Worm (Caenorhabditis elegans) whole organism, L2 larva: ENCODE measurements around the gene Y39F10A.6.

Experiments used
- aly-2 ChIP-seq: fragments of 150-350 bp; optimal IDR thresholded peaks from 2 replicates; lab custom pipeline; 2014; ENCODE audit warnings: missing biosample characterization, missing genetic modification characterization
- ama-1 ChIP-seq: fragments of 150-350 bp; optimal IDR thresholded peaks from 2 replicates; lab custom pipeline; 2018; ENCODE audit warnings: inconsistent platforms
- blmp-1 ChIP-seq: sonication (generic microtip); optimal IDR thresholded peaks from 2 replicates; lab custom pipeline; 2017; ENCODE audit warnings: missing genetic modification characterization, mild to moderate bottlenecking, missing compliant biosample characterization, antibody characterized with exemption, moderate library complexity; ENCODE audit not compliant: insufficient read depth
- ceh-16 ChIP-seq: fragments of 150-350 bp; optimal IDR thresholded peaks from 2 replicates; lab custom pipeline; 2014; ENCODE audit warnings: missing biosample characterization, missing genetic modification characterization
- lin-39 ChIP-seq: fragments of 150-350 bp; optimal IDR thresholded peaks from 2 replicates; lab custom pipeline; 2014; ENCODE audit warnings: missing biosample characterization, missing genetic modification reagents, missing genetic modification characterization
- nhr-10 ChIP-seq: sonication (generic microtip); optimal IDR thresholded peaks from 2 replicates; lab custom pipeline; 2017; ENCODE audit warnings: missing biosample characterization, missing genetic modification characterization
- nhr-12 ChIP-seq: fragments of 150-350 bp; optimal IDR thresholded peaks from 2 replicates; lab custom pipeline; 2014; ENCODE audit warnings: missing biosample characterization, missing genetic modification characterization
- nhr-237 ChIP-seq: fragments of 150-350 bp; optimal IDR thresholded peaks from 2 replicates; lab custom pipeline; 2014; ENCODE audit warnings: missing biosample characterization, missing genetic modification characterization
- nhr-25 ChIP-seq: fragments of 150-350 bp; sonication (generic microtip); optimal IDR thresholded peaks from 3 replicates; lab custom pipeline; 2014; ENCODE audit warnings: missing biosample characterization, missing genetic modification characterization
- snpc-4 ChIP-seq: fragments of 150-350 bp; optimal IDR thresholded peaks from 2 replicates; lab custom pipeline; 2014; ENCODE audit warnings: missing biosample characterization, missing genetic modification characterization
- unc-39 ChIP-seq: fragments of 150-350 bp; optimal IDR thresholded peaks from 2 replicates; lab custom pipeline; 2014; ENCODE audit warnings: missing biosample characterization, missing genetic modification characterization
- ztf-4 ChIP-seq: fragments of 150-350 bp; optimal IDR thresholded peaks from 2 replicates; lab custom pipeline; 2014; ENCODE audit warnings: missing biosample characterization, missing genetic modification characterization

ce11 chrII:740808-741207 is 42.6 kb downstream of the Y39F10A.6 start, which contains the start of gene fbxc-48:
- no peak for TF ChIP-seq aly-2 (tag; lab: Kevin White, UChicago)
- TF ChIP-seq nhr-10 (tag; lab: Kevin White, UChicago), result no peak
- TF ChIP-seq nhr-237, result no peak
- TF ChIP-seq snpc-4 (tag; lab: Kevin White, UChicago), result no peak
- TF ChIP-seq unc-39 (tag; lab: Kevin White, UChicago), result no peak
- TF ChIP-seq nhr-12 (tag; lab: Kevin White, UChicago), result no peak
- TF ChIP-seq ceh-16 (tag; lab: Kevin White, UChicago), result no peak
- TF ChIP-seq nhr-25 (tag; lab: Kevin White, UChicago), result no peak
- TF ChIP-seq ztf-4 (tag; lab: Kevin White, UChicago), result no peak
- TF ChIP-seq ama-1 (lab: Kevin White, UChicago), result no peak
- no peak for TF ChIP-seq lin-39 (tag; lab: Kevin White, UChicago)
- TF ChIP-seq blmp-1, result no peak
